Worm (Caenorhabditis elegans) whole organism, L1 larva: ENCODE measurements around the gene C44B11.1.
A peak's percentile ranks its signal among the peaks of the same experiment; 100 is the strongest.

Source experiments
- Y116A8C.19 ChIP-seq: sonication (generic microtip); optimal IDR thresholded peaks from 2 replicates; lab custom pipeline; 2016; ENCODE audit warnings: missing compliant biosample characterization, missing genetic modification characterization, borderline replicate concordance
- aha-1 ChIP-seq: fragments of 150-350 bp; optimal IDR thresholded peaks from 2 replicates; lab custom pipeline; 2014; ENCODE audit warnings: missing biosample characterization, missing genetic modification characterization
- alr-1 ChIP-seq: fragments of 200-800 bp; sonication (Bioruptor generic); optimal IDR thresholded peaks from 2 replicates; lab custom pipeline; 2018; ENCODE audit warnings: borderline replicate concordance, mild to moderate bottlenecking, missing genetic modification characterization, missing compliant biosample characterization
- blmp-1 ChIP-seq: fragments of 150-350 bp; optimal IDR thresholded peaks from 2 replicates; lab custom pipeline; 2014; ENCODE audit warnings: missing biosample characterization, missing genetic modification characterization
- ceh-63 ChIP-seq: fragments of 200-800 bp; sonication (Bioruptor generic); optimal IDR thresholded peaks from 2 replicates; lab custom pipeline; 2018; ENCODE audit warnings: mild to moderate bottlenecking, missing genetic modification characterization, missing compliant biosample characterization
- ceh-90 ChIP-seq: sonication (generic microtip); optimal IDR thresholded peaks from 2 replicates; lab custom pipeline; 2016; ENCODE audit warnings: missing genetic modification characterization, missing compliant biosample characterization
- egl-27 ChIP-seq, 2 experiments: fragments of 150-350 bp in 1 of 2; sonication (generic microtip); optimal IDR thresholded peaks; 3 replicates each; lab custom pipeline; 2017 to 2018; ENCODE audit warnings: missing biosample characterization in 2 of 2, missing genetic modification characterization in 2 of 2, missing genetic modification reagents in 2 of 2
- elt-2 ChIP-seq: sonication (generic microtip); optimal IDR thresholded peaks from 2 replicates; lab custom pipeline; 2016; ENCODE audit warnings: missing genetic modification characterization, mild to moderate bottlenecking, inconsistent platforms, missing compliant biosample characterization, missing genetic modification reagents
- elt-3 ChIP-seq, 6 experiments: fragments of 150-350 bp in 1 of 6; sonication (generic microtip); optimal IDR thresholded peaks; 2 replicates each; lab custom pipeline; 2017 to 2018; ENCODE audit warnings: missing biosample characterization in 6 of 6, missing genetic modification characterization in 6 of 6, inconsistent platforms in 1 of 6
- fkh-10 ChIP-seq: sonication (generic microtip); optimal IDR thresholded peaks from 2 replicates; lab custom pipeline; 2017; ENCODE audit warnings: missing biosample characterization, missing genetic modification reagents, missing genetic modification characterization
- fos-1 ChIP-seq: fragments of 150-350 bp; optimal IDR thresholded peaks from 2 replicates; lab custom pipeline; 2014; ENCODE audit warnings: missing biosample characterization, missing genetic modification characterization
- hlh-4 ChIP-seq: sonication (generic microtip); optimal IDR thresholded peaks from 2 replicates; lab custom pipeline; 2016; ENCODE audit warnings: mild to moderate bottlenecking, missing genetic modification characterization, missing compliant biosample characterization
- isw-1 ChIP-seq: fragments of 200-800 bp; sonication (Bioruptor generic); IDR thresholded peaks from 2 replicates; pipeline ENCODE4 v1.3.6; 2022; ENCODE audit warnings: missing genetic modification characterization, missing compliant biosample characterization
- jun-1 ChIP-seq: fragments of 150-350 bp; optimal IDR thresholded peaks from 2 replicates; lab custom pipeline; 2014; ENCODE audit warnings: missing biosample characterization, missing genetic modification reagents, missing genetic modification characterization
- lin-13 ChIP-seq: fragments of 150-350 bp; optimal IDR thresholded peaks from 2 replicates; lab custom pipeline; 2014; ENCODE audit warnings: missing biosample characterization, missing genetic modification reagents, missing genetic modification characterization
- lin-14 ChIP-seq: fragments of 200-800 bp; sonication (Bioruptor generic); optimal IDR thresholded peaks from 2 replicates; lab custom pipeline; 2018; ENCODE audit warnings: mild to moderate bottlenecking, missing genetic modification characterization, moderate library complexity, missing compliant biosample characterization
- lin-39 ChIP-seq: fragments of 150-350 bp; optimal IDR thresholded peaks from 2 replicates; lab custom pipeline; 2014; ENCODE audit warnings: missing biosample characterization, missing genetic modification reagents, missing genetic modification characterization
- lsy-2 ChIP-seq, 2 experiments: fragments of 150-350 bp; optimal IDR thresholded peaks; 2 replicates each; lab custom pipeline; 2014; ENCODE audit warnings: missing biosample characterization in 2 of 2, missing genetic modification characterization in 2 of 2
- mef-2 ChIP-seq: fragments of 150-350 bp; optimal IDR thresholded peaks from 2 replicates; lab custom pipeline; 2014; ENCODE audit warnings: missing biosample characterization, missing genetic modification characterization
- mep-1 ChIP-seq: fragments of 150-350 bp; optimal IDR thresholded peaks from 2 replicates; lab custom pipeline; 2014; ENCODE audit warnings: missing biosample characterization, missing genetic modification characterization
- nhr-11 ChIP-seq: fragments of 150-350 bp; optimal IDR thresholded peaks from 2 replicates; lab custom pipeline; 2014; ENCODE audit warnings: missing biosample characterization, missing genetic modification characterization
- nhr-12 ChIP-seq: sonication (generic microtip); optimal IDR thresholded peaks from 2 replicates; lab custom pipeline; 2017; ENCODE audit warnings: missing biosample characterization, missing genetic modification characterization
- nhr-28 ChIP-seq: fragments of 150-350 bp; optimal IDR thresholded peaks from 2 replicates; lab custom pipeline; 2014; ENCODE audit warnings: missing biosample characterization, missing genetic modification characterization
- nhr-76 ChIP-seq: sonication (generic microtip); optimal IDR thresholded peaks from 2 replicates; lab custom pipeline; 2017; ENCODE audit warnings: missing biosample characterization, missing genetic modification characterization
- nhr-77 ChIP-seq: fragments of 150-350 bp; optimal IDR thresholded peaks from 2 replicates; lab custom pipeline; 2014; ENCODE audit warnings: missing biosample characterization, missing genetic modification characterization
- nhr-85 ChIP-seq: sonication (generic microtip); peaks from one replicate; lab custom pipeline; 2016; ENCODE audit warnings: missing genetic modification characterization, inconsistent platforms, missing compliant biosample characterization
- pqm-1 ChIP-seq: sonication (generic microtip); optimal IDR thresholded peaks from 3 replicates; lab custom pipeline; 2017; ENCODE audit warnings: missing biosample characterization, missing genetic modification characterization
- rnt-1 ChIP-seq: sonication (generic microtip); optimal IDR thresholded peaks from 2 replicates; lab custom pipeline; 2016; ENCODE audit warnings: mild to moderate bottlenecking, missing genetic modification characterization, moderate library complexity, missing compliant biosample characterization
- snu-23 ChIP-seq: sonication (generic microtip); optimal IDR thresholded peaks from 2 replicates; lab custom pipeline; 2016; ENCODE audit warnings: missing genetic modification characterization, missing compliant biosample characterization
- sox-4 ChIP-seq: sonication (generic microtip); optimal IDR thresholded peaks from 2 replicates; lab custom pipeline; 2016; ENCODE audit warnings: missing genetic modification characterization, missing compliant biosample characterization
- sptf-1 ChIP-seq: fragments of 150-350 bp; optimal IDR thresholded peaks from 2 replicates; lab custom pipeline; 2014; ENCODE audit warnings: missing biosample characterization, missing genetic modification characterization
- swsn-7 ChIP-seq: sonication (generic microtip); optimal IDR thresholded peaks from 2 replicates; lab custom pipeline; 2016; ENCODE audit warnings: missing genetic modification characterization, missing compliant biosample characterization
- tlp-1 ChIP-seq: fragments of 150-350 bp; optimal IDR thresholded peaks from 2 replicates; lab custom pipeline; 2014; ENCODE audit warnings: missing biosample characterization, missing genetic modification characterization
- unc-130 ChIP-seq: fragments of 150-350 bp; optimal IDR thresholded peaks from 2 replicates; lab custom pipeline; 2017; ENCODE audit warnings: missing biosample characterization, missing genetic modification characterization, inconsistent platforms
- unc-86 ChIP-seq: sonication (generic microtip); optimal IDR thresholded peaks from 2 replicates; lab custom pipeline; 2016; ENCODE audit warnings: missing genetic modification characterization, missing compliant biosample characterization
- unc-98 ChIP-seq: fragments of 200-800 bp; sonication (Bioruptor generic); IDR thresholded peaks from 2 replicates; pipeline ENCODE4 v1.3.6; 2022; ENCODE audit warnings: missing genetic modification characterization, missing compliant biosample characterization
- xbp-1 ChIP-seq: sonication (generic microtip); optimal IDR thresholded peaks from 2 replicates; lab custom pipeline; 2016; ENCODE audit warnings: missing genetic modification characterization, missing compliant biosample characterization

C44B11.1 gene

ce11 chrIII:3152848-3153247, 2.2 kb upstream of the C44B11.1 start, which contains the start of gene C44B11.6:
C44B11.6 (plus strand) TSS chrIII:3153148.
- TF ChIP-seq unc-98 (GFP tag; lab: Robert Waterston, UW) (no peak), fkh-10 (no peak), rnt-1 (tag; lab: Kevin White, UChicago) (no peak), xbp-1 (no peak), tlp-1 (tag; lab: Kevin White, UChicago) (no peak), unc-86 (tag; lab: Kevin White, UChicago) (no peak), sox-4 (no peak), nhr-12 (tag; lab: Kevin White, UChicago) (no peak), Y116A8C.19 (tag; lab: Kevin White, UChicago) (no peak), ceh-63 (GFP tag; lab: Kevin White, UChicago) (no peak), swsn-7 (tag; lab: Kevin White, UChicago) (no peak), hlh-4 (tag; lab: Kevin White, UChicago) (no peak), jun-1 (tag; lab: Kevin White, UChicago) (no peak)

DNA sequence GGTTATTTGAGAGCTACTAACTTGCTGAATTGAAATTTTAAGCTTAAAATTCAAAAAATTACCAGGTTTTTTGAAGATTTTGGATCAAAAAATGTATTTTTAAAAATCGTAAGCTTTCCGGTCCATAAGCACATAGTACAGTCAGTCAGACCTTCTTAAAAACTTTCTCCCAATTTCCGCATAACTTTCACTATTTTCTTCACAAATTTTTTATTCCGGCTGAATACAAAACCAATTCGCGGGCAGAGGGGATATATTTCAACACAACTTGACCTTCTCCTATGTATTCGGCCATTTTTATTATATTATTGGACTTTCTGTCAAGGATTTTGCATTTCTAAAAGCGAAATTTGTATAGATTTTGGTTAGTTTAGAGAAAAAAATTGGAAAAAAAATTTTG, 5.4 kb downstream of the C44B11.1 start:
- TF ChIP-seq egl-27 (tag; optimal IDR thresholded peaks at IDR 0.05; lab: Kevin White, UChicago) (no peak), blmp-1 (peak; percentile 66), lin-39 (tag; lab: Kevin White, UChicago) (no peak), sox-4 (no peak)

ce11 chrIII:3161600-3161999, 6.5 kb downstream of the C44B11.1 start:
- TF ChIP-seq nhr-85 (tag; lab: Kevin White, UChicago) = peak; percentile 77
- TF ChIP-seq blmp-1 = peak; percentile 94
- no peak for TF ChIP-seq isw-1 (GFP tag; lab: Robert Waterston, UW)
- no peak for TF ChIP-seq rnt-1 (tag; lab: Kevin White, UChicago)
- TF ChIP-seq lin-13 (GFP tag; lab: Kevin White, UChicago) = no peak
- no peak for TF ChIP-seq pqm-1
- no peak for TF ChIP-seq aha-1
- TF ChIP-seq sptf-1 = no peak
- peak in 1 of 6 experiments; percentile 9 for TF ChIP-seq elt-3 (tag; optimal IDR thresholded peaks at IDR 0.05; lab: Kevin White, UChicago)
- TF ChIP-seq unc-130 (tag; lab: Kevin White, UChicago) = no peak
- peak; percentile 57 for TF ChIP-seq mep-1 (tag; lab: Kevin White, UChicago)
- no peak for TF ChIP-seq elt-2 (tag; lab: Kevin White, UChicago)
- no peak for TF ChIP-seq fos-1 (tag; lab: Kevin White, UChicago)
- peak; percentile 80 for TF ChIP-seq lin-14 (GFP tag; lab: Kevin White, UChicago)
- TF ChIP-seq nhr-77 (tag; lab: Kevin White, UChicago) = no peak
- TF ChIP-seq, all 84 proteins: peak for 5

DNA sequence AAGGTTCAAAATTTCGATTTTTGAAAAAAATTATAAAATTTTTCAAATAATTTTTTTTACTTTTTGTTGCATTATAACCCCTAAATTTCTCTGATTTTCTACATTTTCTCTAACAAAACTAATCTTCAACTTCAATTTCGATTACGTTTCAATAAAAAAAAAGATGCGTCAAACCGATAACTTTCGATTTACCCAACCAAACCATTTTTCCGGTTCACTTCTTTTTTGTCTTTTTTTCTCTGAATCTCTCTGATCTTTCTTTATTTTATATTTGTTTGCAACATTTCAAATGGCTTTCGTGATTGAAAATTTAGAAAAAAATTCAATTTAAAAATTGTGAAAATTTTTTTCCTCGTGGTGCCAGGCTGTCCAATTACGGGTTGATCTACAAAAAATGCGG, 8.4 kb downstream of the C44B11.1 start:
- no peak for TF ChIP-seq nhr-11
- no peak for TF ChIP-seq alr-1 (tag; lab: Kevin White, UChicago)
- no peak for TF ChIP-seq mef-2 (tag; lab: Kevin White, UChicago)
- TF ChIP-seq nhr-28 (tag; lab: Kevin White, UChicago) = no peak
- no peak for TF ChIP-seq aha-1
- TF ChIP-seq rnt-1 (tag; lab: Kevin White, UChicago) = no peak
- TF ChIP-seq elt-3 (tag; optimal IDR thresholded peaks at IDR 0.05; lab: Kevin White, UChicago) = no peak
- TF ChIP-seq lsy-2 (tag; optimal IDR thresholded peaks at IDR 0.05; lab: Kevin White, UChicago) = no peak
- TF ChIP-seq lin-14 (GFP tag; lab: Kevin White, UChicago) = peak; percentile 37
- peak; percentile 85 for TF ChIP-seq blmp-1
- no peak for TF ChIP-seq nhr-76 (tag; lab: Kevin White, UChicago)
- TF ChIP-seq unc-98 (GFP tag; lab: Robert Waterston, UW) = no peak
- peak; percentile 59 for TF ChIP-seq nhr-85 (tag; lab: Kevin White, UChicago)
- no peak for TF ChIP-seq sox-4
- TF ChIP-seq snu-23 = no peak
- no peak for TF ChIP-seq ceh-90 (tag; lab: Kevin White, UChicago)
- no peak for TF ChIP-seq hlh-4 (tag; lab: Kevin White, UChicago)
- TF ChIP-seq lin-39 (tag; lab: Kevin White, UChicago) = no peak
